Worm (Caenorhabditis elegans) whole organism, L3 larva: ENCODE measurements around the gene C46E10.8.

ENCODE experiments used
- R02D3.7 ChIP-seq: fragments of 150-350 bp; optimal IDR thresholded peaks from 2 replicates; lab custom pipeline; 2014; ENCODE audit warnings: missing biosample characterization, missing genetic modification characterization
- aly-2 ChIP-seq: fragments of 150-350 bp; optimal IDR thresholded peaks from 2 replicates; lab custom pipeline; 2014; ENCODE audit warnings: missing biosample characterization, missing genetic modification characterization
- ama-1 ChIP-seq: fragments of 150-350 bp; optimal IDR thresholded peaks from 2 replicates; lab custom pipeline; 2018
- ceh-16 ChIP-seq: sonication (generic microtip); optimal IDR thresholded peaks from 2 replicates; lab custom pipeline; 2017; ENCODE audit warnings: missing biosample characterization, missing genetic modification characterization
- ceh-28 ChIP-seq: fragments of 150-350 bp; optimal IDR thresholded peaks from 2 replicates; lab custom pipeline; 2014; ENCODE audit warnings: missing biosample characterization, missing genetic modification reagents, missing genetic modification characterization
- ceh-82 ChIP-seq: fragments of 150-350 bp; optimal IDR thresholded peaks from 2 replicates; lab custom pipeline; 2014; ENCODE audit warnings: missing biosample characterization, missing genetic modification characterization
- ceh-9 ChIP-seq: sonication (generic microtip); optimal IDR thresholded peaks from 2 replicates; lab custom pipeline; 2018; ENCODE audit warnings: missing biosample characterization, missing genetic modification characterization
- egl-27 ChIP-seq: sonication (generic microtip); optimal IDR thresholded peaks from 4 replicates; lab custom pipeline; 2017; ENCODE audit warnings: missing biosample characterization, missing genetic modification reagents, missing genetic modification characterization
- egl-5 ChIP-seq: fragments of 150-350 bp; optimal IDR thresholded peaks from 2 replicates; lab custom pipeline; 2017; ENCODE audit warnings: missing biosample characterization, missing genetic modification reagents, missing genetic modification characterization, inconsistent platforms
- elt-1 ChIP-seq: fragments of 150-350 bp; optimal IDR thresholded peaks from 2 replicates; lab custom pipeline; 2014; ENCODE audit warnings: missing biosample characterization, missing genetic modification characterization
- elt-2 ChIP-seq: sonication (generic microtip); optimal IDR thresholded peaks from 2 replicates; lab custom pipeline; 2016; ENCODE audit warnings: missing genetic modification reagents, mild to moderate bottlenecking, missing genetic modification characterization, missing compliant biosample characterization
- eor-1 ChIP-seq, 2 experiments: fragments of 150-350 bp; optimal IDR thresholded peaks; 2 replicates each; lab custom pipeline; 2014 to 2018; ENCODE audit warnings: missing biosample characterization in 2 of 2, missing genetic modification characterization in 2 of 2
- fkh-10 ChIP-seq: sonication (generic microtip); optimal IDR thresholded peaks from 2 replicates; lab custom pipeline; 2017; ENCODE audit warnings: missing biosample characterization, missing genetic modification reagents, missing genetic modification characterization
- fkh-2 ChIP-seq: fragments of 150-350 bp; optimal IDR thresholded peaks from 2 replicates; lab custom pipeline; 2014; ENCODE audit warnings: missing biosample characterization, missing genetic modification reagents, missing genetic modification characterization
- fos-1 ChIP-seq: fragments of 150-350 bp; optimal IDR thresholded peaks from 2 replicates; lab custom pipeline; 2014; ENCODE audit warnings: missing biosample characterization, missing genetic modification characterization
- lin-15B ChIP-seq: fragments of 150-350 bp; optimal IDR thresholded peaks from 2 replicates; lab custom pipeline; 2014; ENCODE audit warnings: missing biosample characterization, missing genetic modification characterization
- lsy-12 ChIP-seq: sonication (generic microtip); optimal IDR thresholded peaks from 2 replicates; lab custom pipeline; 2016; ENCODE audit warnings: mild to moderate bottlenecking, missing genetic modification characterization, missing compliant biosample characterization
- mdl-1 ChIP-seq: fragments of 150-350 bp; optimal IDR thresholded peaks from 2 replicates; lab custom pipeline; 2014; ENCODE audit warnings: missing biosample characterization, missing genetic modification characterization
- nhr-11 ChIP-seq: fragments of 150-350 bp; optimal IDR thresholded peaks from 2 replicates; lab custom pipeline; 2014; ENCODE audit warnings: missing biosample characterization, missing genetic modification characterization
- nhr-12 ChIP-seq: fragments of 150-350 bp; optimal IDR thresholded peaks from 2 replicates; lab custom pipeline; 2014; ENCODE audit warnings: missing biosample characterization, missing genetic modification characterization
- nhr-23 ChIP-seq: fragments of 150-350 bp; optimal IDR thresholded peaks from 2 replicates; lab custom pipeline; 2014; ENCODE audit warnings: missing biosample characterization, missing genetic modification reagents, missing genetic modification characterization
- nhr-25 ChIP-seq: sonication (generic microtip); optimal IDR thresholded peaks from 2 replicates; lab custom pipeline; 2017; ENCODE audit warnings: missing biosample characterization, missing genetic modification characterization
- nhr-28 ChIP-seq: fragments of 150-350 bp; optimal IDR thresholded peaks from 2 replicates; lab custom pipeline; 2014; ENCODE audit warnings: missing biosample characterization, missing genetic modification characterization
- nhr-43 ChIP-seq: sonication (generic microtip); optimal IDR thresholded peaks from 2 replicates; lab custom pipeline; 2016; ENCODE audit warnings: mild to moderate bottlenecking, missing genetic modification characterization, missing compliant biosample characterization; ENCODE audit not compliant: poor library complexity, severe bottlenecking
- nhr-67 ChIP-seq: fragments of 150-350 bp; optimal IDR thresholded peaks from 2 replicates; lab custom pipeline; 2014; ENCODE audit warnings: missing biosample characterization, missing genetic modification characterization
- nhr-77 ChIP-seq: fragments of 150-350 bp; optimal IDR thresholded peaks from 2 replicates; lab custom pipeline; 2014; ENCODE audit warnings: missing biosample characterization, missing genetic modification characterization
- pha-4 ChIP-seq: fragments of 150-350 bp; optimal IDR thresholded peaks from 2 replicates; lab custom pipeline; 2014; ENCODE audit warnings: missing biosample characterization, missing genetic modification reagents, missing genetic modification characterization
- pqm-1 ChIP-seq: fragments of 150-350 bp; optimal IDR thresholded peaks from 2 replicates; lab custom pipeline; 2017; ENCODE audit warnings: missing biosample characterization, missing genetic modification characterization, inconsistent platforms
- sea-2 ChIP-seq: fragments of 150-350 bp; sonication (generic microtip); optimal IDR thresholded peaks from 4 replicates; lab custom pipeline; 2014; ENCODE audit warnings: missing biosample characterization, missing genetic modification reagents, missing genetic modification characterization
- skn-1 ChIP-seq: fragments of 150-350 bp; optimal IDR thresholded peaks from 2 replicates; lab custom pipeline; 2014; ENCODE audit warnings: missing biosample characterization, missing genetic modification characterization
- tbx-2 ChIP-seq: sonication (generic microtip); optimal IDR thresholded peaks from 2 replicates; lab custom pipeline; 2016; ENCODE audit warnings: mild to moderate bottlenecking, missing genetic modification characterization, missing compliant biosample characterization
- unc-62 ChIP-seq: fragments of 150-350 bp; sonication (generic microtip); optimal IDR thresholded peaks from 4 replicates; lab custom pipeline; 2014; ENCODE audit warnings: missing biosample characterization, missing genetic modification reagents, missing genetic modification characterization
- zag-1 ChIP-seq: fragments of 150-350 bp; optimal IDR thresholded peaks from 2 replicates; lab custom pipeline; 2014; ENCODE audit warnings: missing biosample characterization, missing genetic modification characterization
- ztf-11 ChIP-seq: fragments of 150-350 bp; optimal IDR thresholded peaks from 2 replicates; lab custom pipeline; 2014; ENCODE audit warnings: missing biosample characterization, missing genetic modification characterization

C46E10.8 gene

ce11 chrII:3727996-3728395, at the start of gene C46E10.8:
TSS of gene C46E10.8 (minus strand) at chrII:3728096.
- TF ChIP-seq nhr-12 = no peak

- no peak for TF ChIP-seq unc-62 (GFP tag; lab: Kevin White, UChicago)
- TF ChIP-seq ceh-16 (tag; lab: Kevin White, UChicago) = no peak
- TF ChIP-seq ceh-9 = no peak
- no peak for TF ChIP-seq lsy-12 (tag; lab: Kevin White, UChicago)
- TF ChIP-seq mdl-1 (tag; lab: Kevin White, UChicago) = no peak
- TF ChIP-seq nhr-11 (tag; lab: Kevin White, UChicago) = no peak
- no peak for TF ChIP-seq nhr-77 (tag; lab: Kevin White, UChicago)
- TF ChIP-seq skn-1 (tag; lab: Kevin White, UChicago) = no peak
- TF ChIP-seq eor-1 (tag; optimal IDR thresholded peaks at IDR 0.05; lab: Kevin White, UChicago) = no peak
- no peak for TF ChIP-seq sea-2 (GFP tag; lab: Kevin White, UChicago)
- TF ChIP-seq ama-1 (lab: Kevin White, UChicago) = no peak
- no peak for TF ChIP-seq nhr-28 (tag; lab: Kevin White, UChicago)
- TF ChIP-seq nhr-25 (tag; lab: Kevin White, UChicago) = no peak
- no peak for TF ChIP-seq zag-1 (tag; lab: Kevin White, UChicago)
- no peak for TF ChIP-seq lin-15B (tag; lab: Kevin White, UChicago)
- no peak for TF ChIP-seq elt-2 (tag; lab: Kevin White, UChicago)
- no peak for TF ChIP-seq tbx-2 (tag; lab: Kevin White, UChicago)
- TF ChIP-seq pha-4 (tag; lab: Kevin White, UChicago) = no peak
- TF ChIP-seq, all 47 proteins: peak for 0
Measured at ce11 chrII:3775719-3776118, 47.8 kb upstream of the C46E10.8 start, which contains the start of gene T24E12.3. TSS of gene T24E12.3 (plus strand) at chrII:3776019.

- TF ChIP-seq R02D3.7 (tag; lab: Kevin White, UChicago) (no peak), fos-1 (tag; lab: Kevin White, UChicago) (no peak), fkh-10 (GFP tag; lab: Kevin White, UChicago) (no peak), ceh-82 (tag; lab: Kevin White, UChicago) (no peak), sea-2 (GFP tag; lab: Kevin White, UChicago) (no peak), elt-1 (tag; lab: Kevin White, UChicago) (no peak), ceh-9 (no peak), ama-1 (lab: Kevin White, UChicago) (no peak), nhr-12 (no peak), ceh-28 (tag; lab: Kevin White, UChicago) (no peak), nhr-43 (tag; lab: Kevin White, UChicago) (no peak), aly-2 (tag; lab: Kevin White, UChicago) (no peak), egl-5 (tag; lab: Kevin White, UChicago) (no peak), unc-62 (GFP tag; lab: Kevin White, UChicago) (no peak), elt-2 (tag; lab: Kevin White, UChicago) (no peak), pqm-1 (tag; lab: Kevin White, UChicago) (no peak), fkh-2 (no peak), nhr-67 (tag; lab: Kevin White, UChicago) (no peak)
Measured at ce11 chrII:3773130-3773529, 45.2 kb upstream of the C46E10.8 start, which contains the start of gene T24E12.10. TSS of gene T24E12.10 (minus strand) at chrII:3773230.

ce11 chrII:3771640-3772039, 43.7 kb upstream of the C46E10.8 start:
- TF ChIP-seq ztf-11 (tag; lab: Kevin White, UChicago) (no peak), elt-1 (tag; lab: Kevin White, UChicago) (no peak), zag-1 (tag; lab: Kevin White, UChicago) (no peak), mdl-1 (tag; lab: Kevin White, UChicago) (no peak), egl-5 (tag; lab: Kevin White, UChicago) (no peak), nhr-23 (no peak), nhr-43 (tag; lab: Kevin White, UChicago) (no peak), egl-27 (tag; lab: Kevin White, UChicago) (no peak), R02D3.7 (tag; lab: Kevin White, UChicago) (no peak)

DNA sequence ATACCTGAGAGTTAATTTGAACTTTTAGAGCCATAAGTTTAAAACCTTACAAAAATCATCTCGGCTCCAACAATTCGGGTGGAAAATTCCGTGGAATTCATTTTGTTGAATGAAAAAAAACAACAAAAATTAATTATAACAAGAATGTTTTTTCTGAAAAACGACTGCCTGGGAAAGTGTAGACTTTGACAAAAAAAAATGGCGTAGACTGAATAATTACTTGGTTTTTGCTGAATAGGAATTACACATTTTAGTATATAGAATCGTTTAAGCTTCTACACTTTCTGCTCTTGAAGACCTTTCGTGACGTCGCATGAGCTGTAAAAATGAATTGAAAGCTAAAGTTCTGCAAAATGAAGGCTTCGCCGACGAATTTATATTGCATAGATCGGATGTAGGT, 36.6 kb upstream of the C46E10.8 start, which contains the start of gene srx-112:
srx-112 (minus strand) TSS at position 101 of the 400 bp plus-strand sequence.
- TF ChIP-seq nhr-77 (tag; lab: Kevin White, UChicago) = no peak
- TF ChIP-seq ztf-11 (tag; lab: Kevin White, UChicago) = no peak
- no peak for TF ChIP-seq elt-2 (tag; lab: Kevin White, UChicago)
